Fruit fly (Drosophila melanogaster): Measurements from ENCODE around the gene alpha-Man-Ib.

DNA sequence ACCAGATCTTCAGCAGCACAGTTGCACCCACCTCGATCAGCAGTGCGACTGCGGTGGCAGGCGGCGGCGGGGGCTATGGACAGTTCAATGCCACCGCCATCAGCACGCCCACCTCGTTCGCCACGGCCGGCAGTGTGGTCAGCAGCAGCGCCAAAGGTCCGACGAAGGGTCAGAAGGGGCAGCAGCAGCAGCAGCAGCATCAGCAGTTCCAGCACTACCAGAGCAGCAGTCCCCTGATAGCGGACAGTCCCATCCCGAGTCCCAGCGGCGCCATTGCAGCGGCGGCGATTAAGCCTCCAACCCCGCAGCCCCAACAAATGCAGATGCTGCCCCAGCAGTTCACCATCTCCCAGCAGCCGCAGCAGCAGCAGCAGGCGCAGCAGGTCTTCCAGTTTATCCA is 14.6 kb downstream of the alpha-Man-Ib start:
- no peak for TF ChIP-seq CTCF (optimal IDR thresholded peaks at IDR 0.05)
- TF ChIP-seq CG8478 (optimal IDR thresholded peaks at IDR 0.05), result no peak

Data from S2 (cell line).